Fruit fly (Drosophila melanogaster): Measurements from ENCODE around the gene CG12523.

dm6 chr3L:10759793-10760651 is 41.0 kb upstream of the CG12523 start:
- TF ChIP-seq CG32772 (GFP tag; IDR thresholded peaks at IDR 0.05), result no peak
- no peak for TF ChIP-seq CG12071 (GFP tag; optimal IDR thresholded peaks at IDR 0.05)
